Fruit fly (Drosophila melanogaster): ENCODE results near the gene CG9512.

Gene CG9512

dm6 chrX:14952097-14952844 lies 46.9 kb upstream of the CG9512 start (continued):
- TF ChIP-seq CG7556 (GFP tag; optimal IDR thresholded peaks at IDR 0.05) (peak; percentile 49), en (GFP tag; optimal IDR thresholded peaks at IDR 0.05) (peak; percentile 22), PHDP (tag; optimal IDR thresholded peaks at IDR 0.05) (peak; percentile 27), E2f2 (GFP tag; IDR thresholded peaks at IDR 0.05) (peak; percentile 24; the same call in 1 of the 2 replicates), Hr51 (GFP tag; optimal IDR thresholded peaks at IDR 0.05) (peak in 1 of 2 experiments; percentile 70), Lpt (GFP tag; optimal IDR thresholded peaks at IDR 0.05) (no peak), CG4424 (GFP tag; optimal IDR thresholded peaks at IDR 0.05) (peak; percentile 43), Fer2 (tag; optimal IDR thresholded peaks at IDR 0.05) (no peak), Ssrp (tag; optimal IDR thresholded peaks at IDR 0.05) (peak; percentile 36), CG33213 (GFP tag; optimal IDR thresholded peaks at IDR 0.05) (no peak), lola (GFP tag; optimal IDR thresholded peaks at IDR 0.05) (peak in 1 of 3 experiments; percentile 38), CG13775 (GFP tag; optimal IDR thresholded peaks at IDR 0.05) (peak; percentile 1), twi (tag; optimal IDR thresholded peaks at IDR 0.05) (no peak), croc (GFP tag; conservative IDR thresholded peaks at IDR 0.05) (peak; percentile 43; the same call in 1 of the 3 replicates), Vsx1 (GFP tag; optimal IDR thresholded peaks at IDR 0.05) (peak; percentile 21), CG31365 (tag; optimal IDR thresholded peaks at IDR 0.05) (no peak), kni (GFP tag; optimal IDR thresholded peaks at IDR 0.05) (peak; percentile 90), CG1603 (tag; optimal IDR thresholded peaks at IDR 0.05) (peak; percentile 87), Jarid2 (GFP tag; optimal IDR thresholded peaks at IDR 0.05) (no peak), oc (tag; optimal IDR thresholded peaks at IDR 0.05) (peak; percentile 73), bsh (GFP tag; optimal IDR thresholded peaks at IDR 0.05) (peak; percentile 20 to 76), nau (GFP tag; optimal IDR thresholded peaks at IDR 0.05) (no peak), TFAM (GFP tag; optimal IDR thresholded peaks at IDR 0.05) (no peak), CG10979 (tag; optimal IDR thresholded peaks at IDR 0.05) (peak; percentile 64), D (optimal IDR thresholded peaks at IDR 0.05) (no peak), D (GFP tag; optimal IDR thresholded peaks at IDR 0.05) (no peak), Sox102F (GFP tag; optimal IDR thresholded peaks at IDR 0.05) (peak; percentile 74), sisA (GFP tag; IDR thresholded peaks at IDR 0.05) (0 out of 2 replicates have a peak, but pooled peaks have one; percentile 25), Poxn (GFP tag; IDR thresholded peaks at IDR 0.05) (no peak), h (optimal IDR thresholded peaks at IDR 0.05) (no peak), Hr3 (GFP tag; optimal IDR thresholded peaks at IDR 0.05) (no peak), Trl (optimal IDR thresholded peaks at IDR 0.05) (peak in 1 of 2 experiments; percentile 40), Trl (GFP tag; optimal IDR thresholded peaks at IDR 0.05) (peak; percentile 44), ci (GFP tag; IDR thresholded peaks at IDR 0.05) (peak; percentile 83), CoRest (tag; optimal IDR thresholded peaks at IDR 0.05) (peak; percentile 49), sna (GFP tag; IDR thresholded peaks at IDR 0.05; ENCODE audit: partially characterized antibody) (no peak), ap (GFP tag; IDR thresholded peaks at IDR 0.05) (peak; percentile 24; the same call in 1 of the 2 replicates), maf-S (GFP tag; optimal IDR thresholded peaks at IDR 0.05) (no peak), chif (GFP tag; optimal IDR thresholded peaks at IDR 0.05) (peak in 1 of 2 experiments; percentile 53), Hey (tag; optimal IDR thresholded peaks at IDR 0.05) (no peak), emc (GFP tag; optimal IDR thresholded peaks at IDR 0.05) (no peak), CG10462 (GFP tag; optimal IDR thresholded peaks at IDR 0.05) (no peak), zfh1 (GFP tag; IDR thresholded peaks at IDR 0.05) (peak; percentile 67; the same call in 2 of the 3 replicates), CG8388 (GFP tag; optimal IDR thresholded peaks at IDR 0.05) (peak; percentile 77), lov (optimal IDR thresholded peaks at IDR 0.05) (no peak), lov (GFP tag; IDR thresholded peaks at IDR 0.05) (peak; percentile 45; the same call in 1 of the 3 replicates), Drgx (GFP tag; IDR thresholded peaks at IDR 0.05) (peak; percentile 90), CG12659 (GFP tag; optimal IDR thresholded peaks at IDR 0.05) (peak; percentile 39), Hmr (GFP tag; optimal IDR thresholded peaks at IDR 0.05) (peak; percentile 2)
